Fruit fly (Drosophila melanogaster) whole organism, wandering third instar larva: ENCODE data around the gene Trmt112.

Experiments
- GATAd ChIP-seq: sonication (Bioruptor generic); optimal IDR thresholded peaks from 2 replicates; lab custom pipeline; 2016; ENCODE audit warnings: missing biosample characterization, missing genetic modification characterization
- HLH106 ChIP-seq: fragments of 200-800 bp; optimal IDR thresholded peaks from 3 replicates; lab custom pipeline; 2019; ENCODE audit warnings: missing biosample characterization, mild to moderate bottlenecking, missing genetic modification characterization, moderate library complexity
- Hnf4 ChIP-seq: fragments of 200-800 bp; sonication (Bioruptor generic); optimal IDR thresholded peaks from 2 replicates; lab custom pipeline; 2016; ENCODE audit warnings: missing biosample characterization, mild to moderate bottlenecking, missing genetic modification characterization
- Myc ChIP-seq: fragments of >200 bp; optimal IDR thresholded peaks from 2 replicates; lab custom pipeline; 2017
- br ChIP-seq: fragments of 200-800 bp; sonication (Bioruptor generic); optimal IDR thresholded peaks from 2 replicates; lab custom pipeline; 2016; ENCODE audit warnings: missing biosample characterization, missing genetic modification characterization
- dmrt93B ChIP-seq: fragments of 200-800 bp; sonication (Bioruptor generic); optimal IDR thresholded peaks from 2 replicates; lab custom pipeline; 2018; ENCODE audit warnings: missing biosample characterization, mild to moderate bottlenecking, missing genetic modification characterization
- jim ChIP-seq: fragments of 175-275, 200-325 bp; sonication (Bioruptor generic); optimal IDR thresholded peaks from 2 replicates; lab custom pipeline; 2016; ENCODE audit warnings: missing biosample characterization, mild to moderate bottlenecking, missing genetic modification characterization
- psq ChIP-seq: fragments of 200-800 bp; sonication (Bioruptor generic); optimal IDR thresholded peaks from 3 replicates; lab custom pipeline; 2017; ENCODE audit warnings: missing biosample characterization, mild to moderate bottlenecking, missing genetic modification characterization, moderate library complexity
- sage ChIP-seq: fragments of 200-800 bp; sonication (Bioruptor generic); optimal IDR thresholded peaks from 2 replicates; lab custom pipeline; 2016; ENCODE audit warnings: missing biosample characterization, mild to moderate bottlenecking, missing genetic modification characterization

DNA sequence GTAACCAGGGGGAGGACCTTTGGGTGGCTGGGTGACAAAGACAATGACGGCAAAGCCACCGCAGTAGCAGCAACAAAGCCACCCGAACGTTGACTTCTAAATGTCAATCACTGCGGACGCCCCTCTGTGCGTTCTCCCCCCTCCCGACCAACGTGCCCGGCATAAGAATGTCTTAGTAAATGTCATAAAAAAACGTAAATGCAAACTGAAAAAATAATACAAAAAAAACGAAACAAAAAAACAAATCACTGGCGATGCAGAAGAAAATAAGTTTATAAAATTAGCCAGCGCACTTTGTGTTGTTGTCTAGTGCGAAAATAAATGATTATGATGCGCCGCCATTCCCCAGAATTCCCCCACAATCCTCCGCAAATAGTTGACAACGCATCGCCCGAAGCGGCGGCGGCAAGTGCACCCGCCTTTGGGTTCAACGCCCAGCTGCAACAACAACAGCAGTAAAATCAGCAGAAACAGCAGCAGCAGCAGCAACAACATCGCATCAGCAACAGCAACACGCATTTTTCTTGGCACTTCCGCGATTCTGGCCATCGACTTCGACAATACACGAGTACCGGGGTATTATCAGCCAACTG lies 20.4 kb upstream of the Trmt112 start:
- TF ChIP-seq HLH106, result no peak
- no peak for TF ChIP-seq sage (GFP tag; lab: Kevin White, UChicago)
- no peak for TF ChIP-seq Hnf4 (GFP tag; lab: Kevin White, UChicago)
- no peak for TF ChIP-seq jim (GFP tag; lab: Kevin White, UChicago)
- TF ChIP-seq GATAd (GFP tag; lab: Kevin White, UChicago), result no peak
- TF ChIP-seq br (GFP tag; lab: Kevin White, UChicago), result no peak
- TF ChIP-seq psq (GFP tag; lab: Kevin White, UChicago), result no peak
- TF ChIP-seq dmrt93B (GFP tag; lab: Kevin White, UChicago), result no peak
- no peak for TF ChIP-seq Myc (lab: Kevin White, UChicago)
